Worm (Caenorhabditis elegans) whole organism, L1 larva: Measurements from ENCODE around the gene F56D6.21.

Experiments used
- lin-15B ChIP-seq: fragments of 150-350 bp; sonication (generic microtip); optimal IDR thresholded peaks from 3 replicates; lab custom pipeline; 2014; ENCODE audit warnings: missing biosample characterization, missing genetic modification characterization
- lin-39 ChIP-seq: fragments of 150-350 bp; optimal IDR thresholded peaks from 2 replicates; lab custom pipeline; 2014; ENCODE audit warnings: missing biosample characterization, missing genetic modification reagents, missing genetic modification characterization

ce11 chrIV:3876955-3877354 is 27.8 kb upstream of the F56D6.21 start:
- TF ChIP-seq lin-15B (tag; lab: Kevin White, UChicago) (no peak), lin-39 (no peak)
